Worm (Caenorhabditis elegans) whole organism, L4/young adult: ENCODE results near the gene sul-3.

Source experiments
- W03F9.2 ChIP-seq: fragments of 150-350 bp; optimal IDR thresholded peaks from 2 replicates; lab custom pipeline; 2014; ENCODE audit warnings: missing biosample characterization, missing genetic modification characterization
- dao-5 ChIP-seq: sonication (generic microtip); optimal IDR thresholded peaks from 2 replicates; lab custom pipeline; 2016; ENCODE audit warnings: missing genotype, missing genetic modification characterization, moderate library complexity, missing compliant biosample characterization
- him-1 ChIP-seq: sonication (generic microtip); optimal IDR thresholded peaks from 2 replicates; lab custom pipeline; 2016; ENCODE audit warnings: missing genotype, missing genetic modification reagents, missing genetic modification characterization, missing compliant biosample characterization

DNA sequence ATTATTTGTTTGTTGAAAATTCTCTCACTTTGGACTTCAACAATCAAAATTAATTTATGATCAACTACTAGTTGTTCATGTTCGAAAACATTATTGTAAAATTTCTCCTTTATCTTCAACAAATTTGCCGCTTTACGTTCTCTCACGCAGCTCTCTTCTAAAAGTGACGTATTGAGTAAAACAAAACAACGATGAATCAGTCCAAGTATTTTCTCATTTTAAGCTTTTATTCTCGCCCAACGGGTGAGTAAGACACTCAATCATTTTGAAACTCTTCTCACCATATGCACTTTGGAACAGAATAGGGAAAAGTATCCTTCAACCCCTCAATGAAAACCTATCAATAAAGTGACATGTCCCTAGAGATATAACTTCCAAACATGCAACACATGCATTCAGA is 39.3 kb upstream of the sul-3 start:
- TF ChIP-seq W03F9.2 (tag; lab: Kevin White, UChicago) (no peak), him-1 (tag; lab: Kevin White, UChicago) (no peak), dao-5 (tag; lab: Kevin White, UChicago) (no peak)
